Fruit fly (Drosophila melanogaster) whole organism, prepupa: ENCODE results near the gene CG7632.

Experiments used
- Blimp-1 ChIP-seq: fragments of 200-800 bp; sonication (Bioruptor generic); optimal IDR thresholded peaks from 3 replicates; lab custom pipeline; 2017; ENCODE audit warnings: missing biosample characterization, missing genetic modification characterization, mild to moderate bottlenecking, moderate library complexity, missing genetic modification reagents
- CG10631 ChIP-seq: fragments of 200-800 bp; sonication (Bioruptor generic); optimal IDR thresholded peaks from 2 replicates; lab custom pipeline; 2016; ENCODE audit warnings: missing biosample characterization, missing genetic modification characterization
- CG10669 ChIP-seq: fragments of 200-800 bp; sonication (Bioruptor generic); optimal IDR thresholded peaks from 3 replicates; lab custom pipeline; 2018; ENCODE audit warnings: missing biosample characterization, mild to moderate bottlenecking, missing genetic modification characterization, moderate library complexity
- CG11294 ChIP-seq: fragments of 200-800 bp; sonication (Bioruptor generic); IDR thresholded peaks from 2 replicates; pipeline ENCODE4 v1.3.6; 2022; ENCODE audit warnings: missing biosample characterization, missing genetic modification characterization
- CG11762 ChIP-seq: fragments of 200-800 bp; sonication (Bioruptor generic); optimal IDR thresholded peaks from 3 replicates; lab custom pipeline; 2016; ENCODE audit warnings: missing biosample characterization, missing genetic modification characterization; ENCODE audit not compliant: insufficient read depth
- CG11902 ChIP-seq: fragments of 200-800 bp; sonication (Bioruptor generic); optimal IDR thresholded peaks from 3 replicates; lab custom pipeline; 2016; ENCODE audit warnings: missing biosample characterization, missing genetic modification characterization
- CG15336 ChIP-seq: fragments of 200-800 bp; sonication (Bioruptor generic); IDR thresholded peaks from 2 replicates; pipeline ENCODE4 v1.3.6; 2022; ENCODE audit warnings: missing biosample characterization, missing genetic modification characterization
- CG1621 ChIP-seq: fragments of 200-800 bp; sonication (Bioruptor generic); optimal IDR thresholded peaks from 3 replicates; lab custom pipeline; 2018; ENCODE audit warnings: missing biosample characterization, mild to moderate bottlenecking, missing genetic modification characterization
- CG31627 ChIP-seq: fragments of 200-800 bp; sonication (Bioruptor generic); optimal IDR thresholded peaks from 3 replicates; lab custom pipeline; 2016; ENCODE audit warnings: missing biosample characterization, missing genetic modification characterization
- CG32006 ChIP-seq: fragments of 200-800 bp; sonication (Bioruptor generic); optimal IDR thresholded peaks from 3 replicates; lab custom pipeline; 2017; ENCODE audit warnings: missing biosample characterization, mild to moderate bottlenecking, missing genetic modification characterization
- CG34406 ChIP-seq: fragments of 200-800 bp; sonication (Bioruptor generic); optimal IDR thresholded peaks from 3 replicates; lab custom pipeline; 2016; ENCODE audit warnings: missing biosample characterization, missing genetic modification characterization
- CG3919 ChIP-seq: fragments of 200-800 bp; sonication (Bioruptor generic); optimal IDR thresholded peaks from 3 replicates; lab custom pipeline; 2016; ENCODE audit warnings: missing biosample characterization, missing genetic modification characterization
- CG4318 ChIP-seq: fragments of 200-800 bp; sonication (Bioruptor generic); optimal IDR thresholded peaks from 3 replicates; lab custom pipeline; 2017; ENCODE audit warnings: missing biosample characterization, mild to moderate bottlenecking, missing genetic modification characterization
- CG6163 ChIP-seq: fragments of 200-800 bp; sonication (Bioruptor generic); IDR thresholded peaks from 3 replicates; pipeline ENCODE4 v1.3.6; 2022; ENCODE audit warnings: missing biosample characterization, missing genetic modification characterization
- CG6808 ChIP-seq: fragments of 200-800 bp; sonication (Bioruptor generic); optimal IDR thresholded peaks from 3 replicates; lab custom pipeline; 2017; ENCODE audit warnings: missing biosample characterization, missing genetic modification characterization, mild to moderate bottlenecking, moderate library complexity, missing genetic modification reagents
- CG7368 ChIP-seq: fragments of 200-800 bp; sonication (Bioruptor generic); optimal IDR thresholded peaks from 3 replicates; lab custom pipeline; 2016; ENCODE audit warnings: missing biosample characterization, missing genetic modification characterization
- CG8119 ChIP-seq: fragments of 200-800 bp; sonication (Bioruptor generic); IDR thresholded peaks from 3 replicates; pipeline ENCODE4 v1.3.6; 2022; ENCODE audit warnings: missing biosample characterization, missing genetic modification characterization
- CG8319 ChIP-seq: fragments of 200-800 bp; sonication (Bioruptor generic); optimal IDR thresholded peaks from 3 replicates; lab custom pipeline; 2016; ENCODE audit warnings: missing biosample characterization, missing genetic modification characterization
- CG9139 ChIP-seq: fragments of 200-800 bp; sonication (Bioruptor generic); optimal IDR thresholded peaks from 3 replicates; lab custom pipeline; 2017; ENCODE audit warnings: missing biosample characterization, mild to moderate bottlenecking, missing genetic modification characterization
- Eip75B ChIP-seq: fragments of 200-800 bp; sonication (Bioruptor generic); optimal IDR thresholded peaks from 3 replicates; lab custom pipeline; 2016; ENCODE audit warnings: missing biosample characterization, missing genetic modification characterization
- Eip78C ChIP-seq: fragments of 200-800 bp; sonication (Bioruptor generic); peaks from one replicate; lab custom pipeline; 2016; ENCODE audit warnings: missing biosample characterization, missing genetic modification characterization
- Eip93F ChIP-seq: fragments of 200-800 bp; sonication (Bioruptor generic); optimal IDR thresholded peaks from 2 replicates; lab custom pipeline; 2016; ENCODE audit warnings: missing biosample characterization, mild to moderate bottlenecking, missing genetic modification characterization
- Ets21C ChIP-seq: fragments of 200-800 bp; sonication (Bioruptor generic); optimal IDR thresholded peaks from 3 replicates; lab custom pipeline; 2016; ENCODE audit warnings: missing biosample characterization, missing genetic modification characterization
- Ets96B ChIP-seq: fragments of 200-800 bp; optimal IDR thresholded peaks from 2 replicates; lab custom pipeline; 2019; ENCODE audit warnings: missing biosample characterization, mild to moderate bottlenecking, missing genetic modification characterization, moderate library complexity
- Hr4 ChIP-seq: fragments of 200-800 bp; sonication (Bioruptor generic); optimal IDR thresholded peaks from 3 replicates; lab custom pipeline; 2016; ENCODE audit warnings: missing biosample characterization, missing genetic modification characterization
- Met ChIP-seq: fragments of 200-800 bp; sonication (Bioruptor generic); optimal IDR thresholded peaks from 3 replicates; lab custom pipeline; 2016; ENCODE audit warnings: missing biosample characterization, missing genetic modification characterization
- OdsH ChIP-seq: fragments of 200-800 bp; sonication (Bioruptor generic); optimal IDR thresholded peaks from 3 replicates; lab custom pipeline; 2016; ENCODE audit warnings: missing biosample characterization, missing genetic modification characterization
- Smox ChIP-seq: fragments of 200-800 bp; sonication (Bioruptor generic); optimal IDR thresholded peaks from 3 replicates; lab custom pipeline; 2016; ENCODE audit warnings: missing biosample characterization, missing genetic modification characterization
- Sox102F ChIP-seq: fragments of 200-800 bp; sonication (Bioruptor generic); optimal IDR thresholded peaks from 2 replicates; lab custom pipeline; 2016; ENCODE audit warnings: missing biosample characterization, mild to moderate bottlenecking, missing genetic modification characterization
- Sox14 ChIP-seq: fragments of 200-800 bp; sonication (Bioruptor generic); optimal IDR thresholded peaks from 3 replicates; lab custom pipeline; 2016; ENCODE audit warnings: missing biosample characterization, missing genetic modification characterization
- achi ChIP-seq: fragments of 200-800 bp; sonication (Bioruptor generic); optimal IDR thresholded peaks from 3 replicates; lab custom pipeline; 2016; ENCODE audit warnings: missing biosample characterization, missing genetic modification characterization
- cyc ChIP-seq: fragments of 200-800 bp; sonication (Bioruptor generic); optimal IDR thresholded peaks from 3 replicates; lab custom pipeline; 2016; ENCODE audit warnings: missing biosample characterization, missing genetic modification characterization
- dac ChIP-seq: fragments of 200-800 bp; sonication (Bioruptor generic); optimal IDR thresholded peaks from 2 replicates; lab custom pipeline; 2017; ENCODE audit warnings: missing biosample characterization, mild to moderate bottlenecking, missing genetic modification characterization
- dsx ChIP-seq: fragments of 200-800 bp; optimal IDR thresholded peaks from 3 replicates; lab custom pipeline; 2019; ENCODE audit warnings: missing biosample characterization, mild to moderate bottlenecking, missing genetic modification characterization, moderate library complexity; ENCODE audit not compliant: poor library complexity, severe bottlenecking
- fd85E ChIP-seq: fragments of 200-800 bp; sonication (Bioruptor generic); optimal IDR thresholded peaks from 3 replicates; lab custom pipeline; 2016; ENCODE audit warnings: missing biosample characterization, missing genetic modification characterization
- fkh ChIP-seq: fragments of 200-800 bp; sonication (Bioruptor generic); optimal IDR thresholded peaks from 3 replicates; lab custom pipeline; 2017; ENCODE audit warnings: missing biosample characterization, mild to moderate bottlenecking, missing genetic modification characterization, moderate library complexity
- net ChIP-seq: fragments of 200-800 bp; sonication (Bioruptor generic); optimal IDR thresholded peaks from 3 replicates; lab custom pipeline; 2016; ENCODE audit warnings: missing biosample characterization, missing genetic modification characterization
- salr ChIP-seq, 2 experiments: fragments of 200-800 bp; sonication (Bioruptor generic); optimal IDR thresholded peaks; 3 replicates each; lab custom pipeline; 2016 to 2018; ENCODE audit warnings: missing biosample characterization in 2 of 2, missing genetic modification characterization in 2 of 2, mild to moderate bottlenecking in 1 of 2
- spab ChIP-seq: fragments of 200-800 bp; sonication (Bioruptor generic); optimal IDR thresholded peaks from 2 replicates; lab custom pipeline; 2017; ENCODE audit warnings: missing biosample characterization, mild to moderate bottlenecking, missing genetic modification characterization, missing genetic modification reagents
- ss ChIP-seq, 2 experiments: fragments of 200-800 bp; sonication (Bioruptor generic); optimal IDR thresholded peaks; 2 replicates in 1 of 2; 3 replicates in 1 of 2; lab custom pipeline; 2017 to 2018; ENCODE audit warnings: mild to moderate bottlenecking in 2 of 2, missing biosample characterization in 2 of 2, missing genetic modification characterization in 2 of 2, moderate library complexity in 1 of 2
- svp ChIP-seq: fragments of 200-800 bp; sonication (Bioruptor generic); peaks from one replicate; lab custom pipeline; 2016; ENCODE audit warnings: missing biosample characterization, missing genetic modification characterization
- topi ChIP-seq: fragments of 200-800 bp; sonication (Bioruptor generic); optimal IDR thresholded peaks from 3 replicates; lab custom pipeline; 2016; ENCODE audit warnings: missing biosample characterization, missing genetic modification characterization
- vri ChIP-seq: fragments of 200-800 bp; sonication (Bioruptor generic); optimal IDR thresholded peaks from 3 replicates; lab custom pipeline; 2016; ENCODE audit warnings: missing biosample characterization, mild to moderate bottlenecking, missing genetic modification characterization

The CG7632 gene

dm6 chr3L:21279876-21280566 lies 24.5 kb upstream of the CG7632 start, which contains the start of gene AcCoAS (continued):
- TF ChIP-seq Ets96B (tag; lab: Kevin White, UChicago) (peak; percentile 12), CG10631 (GFP tag; lab: Kevin White, UChicago) (no peak), topi (peak; percentile 50), Sox14 (GFP tag; lab: Kevin White, UChicago) (peak; percentile 37), Met (GFP tag; lab: Kevin White, UChicago) (peak; percentile 45), fkh (no peak), fd85E (GFP tag; lab: Kevin White, UChicago) (no peak), Sox102F (peak; percentile 52), Blimp-1 (GFP tag; lab: Kevin White, UChicago) (no peak), vri (GFP tag; lab: Kevin White, UChicago) (peak; percentile 94), cyc (GFP tag; lab: Kevin White, UChicago) (peak; percentile 41), CG34406 (peak; percentile 21), CG9139 (GFP tag; lab: Kevin White, UChicago) (no peak), achi (peak; percentile 9), CG11902 (no peak), net (GFP tag; lab: Kevin White, UChicago) (peak; percentile 30), OdsH (GFP tag; lab: Kevin White, UChicago) (peak; percentile 24), dac (no peak), ss (GFP tag; optimal IDR thresholded peaks at IDR 0.05; lab: Kevin White, UChicago) (peak; percentile 44 to 58), CG1621 (tag; lab: Kevin White, UChicago) (peak; percentile 21), CG10669 (GFP tag; lab: Kevin White, UChicago) (peak; percentile 18), CG3919 (GFP tag; lab: Kevin White, UChicago) (peak; percentile 46), Smox (GFP tag; lab: Kevin White, UChicago) (peak; percentile 41), CG15336 (peak; percentile 25; the same call in 1 of the 2 replicates), CG8319 (GFP tag; lab: Kevin White, UChicago) (peak; percentile 33), svp (GFP tag; lab: Kevin White, UChicago) (peak; percentile 97), dsx (GFP tag; lab: Kevin White, UChicago) (peak; percentile 22), Eip93F (peak; percentile 25), CG8119 (peak; percentile 42; the same call in 1 of the 3 replicates), CG4318 (GFP tag; lab: Kevin White, UChicago) (no peak), CG6163 (GFP tag; lab: Robert Waterston, UW) (no peak; the same call in 2 of the 3 replicates), Eip75B (GFP tag; lab: Kevin White, UChicago) (peak; percentile 42), Hr4 (GFP tag; lab: Kevin White, UChicago) (no peak), Ets21C (GFP tag; lab: Kevin White, UChicago) (no peak), spab (GFP tag; lab: Kevin White, UChicago) (no peak), CG11762 (GFP tag; lab: Kevin White, UChicago) (no peak), CG6808 (GFP tag; lab: Kevin White, UChicago) (no peak)
- TF ChIP-seq, all 60 proteins: peak for 37

dm6 chr3L:21280996-21281691 lies 23.4 kb upstream of the CG7632 start, which contains the start of gene ppl:
TSS of gene ppl (minus strand) at chr3L:21281506.
- TF ChIP-seq Eip75B (GFP tag; lab: Kevin White, UChicago) (no peak), CG8319 (GFP tag; lab: Kevin White, UChicago) (no peak), Eip78C (GFP tag; lab: Kevin White, UChicago) (peak; percentile 11), achi (no peak), CG31627 (GFP tag; lab: Kevin White, UChicago) (no peak), Hr4 (GFP tag; lab: Kevin White, UChicago) (no peak), svp (GFP tag; lab: Kevin White, UChicago) (peak; percentile 100), dac (no peak), CG32006 (no peak), fkh (peak; percentile 96), topi (no peak), salr (GFP tag; optimal IDR thresholded peaks at IDR 0.05; lab: Kevin White, UChicago) (no peak), CG7368 (no peak), Met (GFP tag; lab: Kevin White, UChicago) (peak; percentile 15), CG11294 (no peak), Sox102F (peak; percentile 1), vri (GFP tag; lab: Kevin White, UChicago) (peak; percentile 31), CG6163 (GFP tag; lab: Robert Waterston, UW) (no peak), Ets21C (GFP tag; lab: Kevin White, UChicago) (no peak)
